Fruit fly (Drosophila melanogaster) whole organism, embryonic: ENCODE data around the gene Pis.
A peak's percentile ranks its signal among the peaks of the same experiment; 100 is the strongest.

Source experiments
- Atf-2 ChIP-seq: fragments of 200-800 bp; sonication (Bioruptor generic); optimal IDR thresholded peaks from 2 replicates; lab custom pipeline; 2016; ENCODE audit warnings: missing biosample characterization, missing genetic modification characterization
- Bgb ChIP-seq: fragments of 200-800 bp; sonication (Bioruptor generic); IDR thresholded peaks from 2 replicates; pipeline ENCODE4 v1.3.6; 2022; ENCODE audit warnings: missing biosample characterization, missing genetic modification characterization; ENCODE audit not compliant: partially characterized antibody
- CG10565 ChIP-seq: fragments of 200-800 bp; sonication (Bioruptor generic); optimal IDR thresholded peaks from 3 replicates; lab custom pipeline; 2016; ENCODE audit warnings: missing biosample characterization, mild to moderate bottlenecking, missing genetic modification characterization
- CG11093 ChIP-seq: fragments of 200-800 bp; sonication (Bioruptor generic); IDR thresholded peaks from 3 replicates; pipeline ENCODE4 v1.3.6; 2022; ENCODE audit warnings: missing biosample characterization, missing genetic modification characterization
- CG11456 ChIP-seq: fragments of 200-800 bp; sonication (Bioruptor generic); IDR thresholded peaks from 3 replicates; pipeline ENCODE4 v1.3.6; 2022; ENCODE audit warnings: missing biosample characterization, missing genetic modification characterization
- CG12236 ChIP-seq: fragments of 200-800 bp; sonication (Bioruptor generic); optimal IDR thresholded peaks from 2 replicates; lab custom pipeline; 2016; ENCODE audit warnings: missing biosample characterization, missing genetic modification characterization
- CG12659 ChIP-seq: fragments of 200-800 bp; sonication (Bioruptor generic); optimal IDR thresholded peaks from 3 replicates; lab custom pipeline; 2017; ENCODE audit warnings: mild to moderate bottlenecking, missing biosample characterization, missing genetic modification reagents, missing genetic modification characterization
- CG15269 ChIP-seq: fragments of 200-800 bp; sonication (Bioruptor generic); optimal IDR thresholded peaks from 2 replicates; lab custom pipeline; 2018; ENCODE audit warnings: missing biosample characterization, mild to moderate bottlenecking, missing genetic modification characterization, moderate library complexity
- CG18011 ChIP-seq: fragments of 200-800 bp; sonication (Bioruptor generic); optimal IDR thresholded peaks from 2 replicates; lab custom pipeline; 2017; ENCODE audit warnings: missing biosample characterization, missing genetic modification characterization, mild to moderate bottlenecking, moderate library complexity, missing genotype
- CG2120 ChIP-seq: fragments of 200-800 bp; sonication (Bioruptor generic); optimal IDR thresholded peaks from 3 replicates; lab custom pipeline; 2016; ENCODE audit warnings: missing biosample characterization, missing genetic modification characterization
- CG2678 ChIP-seq: fragments of 200-800 bp; sonication (Bioruptor generic); optimal IDR thresholded peaks from 3 replicates; lab custom pipeline; 2019; ENCODE audit warnings: missing biosample characterization, mild to moderate bottlenecking, missing genetic modification characterization, moderate library complexity
- CG30431 ChIP-seq: fragments of 200-800 bp; sonication (Bioruptor generic); optimal IDR thresholded peaks from 2 replicates; lab custom pipeline; 2017; ENCODE audit warnings: missing biosample characterization, missing genetic modification characterization
- CG3726 ChIP-seq: fragments of 200-800 bp; sonication (Bioruptor generic); IDR thresholded peaks from 3 replicates; pipeline ENCODE4, ENCODE4 v1.3.6; 2022; ENCODE audit warnings: missing biosample characterization, missing genetic modification characterization
- CG6254 ChIP-seq: fragments of 200-800 bp; sonication (Bioruptor generic); optimal IDR thresholded peaks from 3 replicates; lab custom pipeline; 2017; ENCODE audit warnings: mild to moderate bottlenecking, missing biosample characterization, missing genetic modification reagents, missing genetic modification characterization
- CG7556 ChIP-seq: fragments of 200-800 bp; sonication (Bioruptor generic); optimal IDR thresholded peaks from 2 replicates; lab custom pipeline; 2017; ENCODE audit warnings: missing biosample characterization, mild to moderate bottlenecking, missing genetic modification characterization
- CG8359 ChIP-seq: fragments of 200-800 bp; sonication (Bioruptor generic); optimal IDR thresholded peaks from 2 replicates; lab custom pipeline; 2017; ENCODE audit warnings: missing biosample characterization, mild to moderate bottlenecking, missing genetic modification characterization, borderline replicate concordance
- CG8765 ChIP-seq: fragments of 200-800 bp; sonication (Bioruptor generic); IDR thresholded peaks from 2 replicates; pipeline ENCODE4 v1.3.6; 2022; ENCODE audit warnings: missing biosample characterization, missing genetic modification characterization
- CG8924 ChIP-seq: fragments of 200-800 bp; optimal IDR thresholded peaks from 3 replicates; lab custom pipeline; 2019; ENCODE audit warnings: missing biosample characterization, mild to moderate bottlenecking, missing genetic modification characterization, moderate library complexity
- Dad ChIP-seq: fragments of 200-800 bp; sonication (Bioruptor generic); optimal IDR thresholded peaks from 3 replicates; lab custom pipeline; 2016; ENCODE audit warnings: missing biosample characterization, missing genetic modification characterization
- Dfd ChIP-seq, 2 experiments: fragments of >200 bp; optimal IDR thresholded peaks; 2 replicates each; lab custom pipeline; 2017; ENCODE audit warnings: missing biosample characterization in 2 of 2, missing genetic modification characterization in 2 of 2
- GATAe ChIP-seq: fragments of 200-800 bp; sonication (Bioruptor generic); conservative IDR thresholded peaks from 2 replicates; pipeline ENCODE4 v1.3.6; 2022; ENCODE audit warnings: missing biosample characterization, missing genetic modification characterization
- Hey ChIP-seq: fragments of 200-800 bp; sonication (Bioruptor generic); optimal IDR thresholded peaks from 3 replicates; lab custom pipeline; 2018; ENCODE audit warnings: missing biosample characterization, mild to moderate bottlenecking, missing genetic modification characterization
- Hr3 ChIP-seq: fragments of 200-800 bp; sonication (Bioruptor generic); optimal IDR thresholded peaks from 3 replicates; lab custom pipeline; 2016; ENCODE audit warnings: missing biosample characterization, missing genetic modification characterization
- Nf-YC ChIP-seq: fragments of 200-800 bp; optimal IDR thresholded peaks from 3 replicates; lab custom pipeline; 2019; ENCODE audit warnings: missing biosample characterization, mild to moderate bottlenecking, missing genetic modification characterization, moderate library complexity
- Pdp1 ChIP-seq, 2 experiments: fragments of 200-800 bp; sonication (Bioruptor generic); optimal IDR thresholded peaks; 3 replicates each; lab custom pipeline; 2016; ENCODE audit warnings: missing biosample characterization in 2 of 2, missing genetic modification characterization in 2 of 2, mild to moderate bottlenecking in 1 of 2, moderate library complexity in 1 of 2
- Sry-δ ChIP-seq: fragments of 200-800 bp; sonication (Bioruptor generic); optimal IDR thresholded peaks from 2 replicates; lab custom pipeline; 2016; ENCODE audit warnings: missing biosample characterization, missing genetic modification characterization
- Tbp ChIP-seq: fragments of >200 bp; optimal IDR thresholded peaks from 2 replicates; lab custom pipeline; 2018; ENCODE audit warnings: missing biosample characterization, missing genetic modification characterization
- Xbp1 ChIP-seq: fragments of 200-800 bp; sonication (Bioruptor generic); optimal IDR thresholded peaks from 3 replicates; lab custom pipeline; 2016; ENCODE audit warnings: missing biosample characterization, mild to moderate bottlenecking, missing genetic modification characterization
- abd-A ChIP-seq: fragments of 200-800 bp; sonication (Bioruptor generic); optimal IDR thresholded peaks from 3 replicates; lab custom pipeline; 2019; ENCODE audit warnings: missing biosample characterization, mild to moderate bottlenecking, missing genetic modification characterization, moderate library complexity
- croc ChIP-seq: fragments of 200-800 bp; sonication (Bioruptor generic); conservative IDR thresholded peaks from 3 replicates; pipeline ENCODE4 v1.3.6; 2022; ENCODE audit warnings: missing biosample characterization, missing genetic modification characterization
- ems ChIP-seq: fragments of 200-800 bp; sonication (Bioruptor generic); optimal IDR thresholded peaks from 3 replicates; lab custom pipeline; 2016; ENCODE audit warnings: missing biosample characterization, missing genetic modification characterization
- kay ChIP-seq: fragments of 200-800 bp; sonication (Bioruptor generic); optimal IDR thresholded peaks from 2 replicates; lab custom pipeline; 2016; ENCODE audit warnings: missing biosample characterization, missing genetic modification characterization
- kni ChIP-seq: fragments of 200-800 bp; sonication (Bioruptor generic); optimal IDR thresholded peaks from 3 replicates; lab custom pipeline; 2017; ENCODE audit warnings: mild to moderate bottlenecking, missing biosample characterization, missing genetic modification reagents, missing genetic modification characterization
- lilli ChIP-seq: fragments of 200-800 bp; sonication (Bioruptor generic); optimal IDR thresholded peaks from 3 replicates; lab custom pipeline; 2016; ENCODE audit warnings: missing biosample characterization, missing genetic modification characterization
- mam ChIP-seq: fragments of 200-800 bp; sonication (Bioruptor generic); optimal IDR thresholded peaks from 3 replicates; lab custom pipeline; 2016; ENCODE audit warnings: missing biosample characterization, missing genetic modification characterization
- mirr ChIP-seq: fragments of 200-800 bp; sonication (Bioruptor generic); optimal IDR thresholded peaks from 3 replicates; lab custom pipeline; 2018; ENCODE audit warnings: missing biosample characterization, mild to moderate bottlenecking, missing genetic modification characterization
- odd ChIP-seq: fragments of 200-800 bp; sonication (Bioruptor generic); optimal IDR thresholded peaks from 2 replicates; lab custom pipeline; 2017; ENCODE audit warnings: missing biosample characterization, mild to moderate bottlenecking, missing genetic modification characterization
- otp ChIP-seq: fragments of 200-800 bp; sonication (Bioruptor generic); IDR thresholded peaks from 3 replicates; pipeline ENCODE4, ENCODE4 v1.3.6; 2022; ENCODE audit warnings: missing biosample characterization, missing genetic modification characterization
- pfk ChIP-seq: fragments of 200-800 bp; sonication (Bioruptor generic); optimal IDR thresholded peaks from 2 replicates; lab custom pipeline; 2018; ENCODE audit warnings: missing biosample characterization, mild to moderate bottlenecking, missing genetic modification characterization, moderate library complexity
- pzg ChIP-seq: fragments of 200-800 bp; sonication (Bioruptor generic); optimal IDR thresholded peaks from 3 replicates; lab custom pipeline; 2018; ENCODE audit warnings: missing biosample characterization, mild to moderate bottlenecking, missing genetic modification characterization, moderate library complexity
- sens ChIP-seq: fragments of 200-800 bp; sonication (Bioruptor generic); peaks from one replicate; lab custom pipeline; 2016; ENCODE audit warnings: missing biosample characterization, missing genetic modification characterization
- seq ChIP-seq: fragments of 200-800 bp; sonication (Bioruptor generic); IDR thresholded peaks from 2 replicates; pipeline ENCODE4 v1.3.6; 2022; ENCODE audit warnings: missing biosample characterization, missing genetic modification characterization
- sima ChIP-seq: fragments of 200-800 bp; sonication (Bioruptor generic); optimal IDR thresholded peaks from 2 replicates; lab custom pipeline; 2016; ENCODE audit warnings: missing biosample characterization, missing genetic modification characterization
- sisA ChIP-seq: fragments of 200-800 bp; sonication (Bioruptor generic); IDR thresholded peaks from 2 replicates; pipeline ENCODE4 v1.3.6; 2022; ENCODE audit warnings: missing biosample characterization, missing genetic modification characterization
- sna ChIP-seq: fragments of 200-800 bp; sonication (Bioruptor generic); IDR thresholded peaks from 2 replicates; pipeline ENCODE4 v1.3.6; 2022; ENCODE audit warnings: missing biosample characterization, missing genetic modification characterization; ENCODE audit not compliant: partially characterized antibody
- stwl ChIP-seq: fragments of 200-800 bp; sonication (Bioruptor generic); optimal IDR thresholded peaks from 3 replicates; lab custom pipeline; 2018; ENCODE audit warnings: missing biosample characterization, mild to moderate bottlenecking, missing genetic modification characterization, moderate library complexity
- tio ChIP-seq: fragments of 200-800 bp; sonication (Bioruptor generic); optimal IDR thresholded peaks from 2 replicates; lab custom pipeline; 2017; ENCODE audit warnings: missing biosample characterization, missing genetic modification characterization, inconsistent platforms
- tup ChIP-seq: fragments of 200-800 bp; sonication (Bioruptor generic); optimal IDR thresholded peaks from 2 replicates; lab custom pipeline; 2016; ENCODE audit warnings: missing biosample characterization, mild to moderate bottlenecking, missing genetic modification characterization, moderate library complexity
- wor ChIP-seq: fragments of 200-800 bp; sonication (Bioruptor generic); IDR thresholded peaks from 2 replicates; pipeline ENCODE4 v1.3.6; 2022; ENCODE audit warnings: missing biosample characterization, missing genetic modification characterization
- zf30C ChIP-seq: fragments of 200-800 bp; sonication (Bioruptor generic); optimal IDR thresholded peaks from 3 replicates; lab custom pipeline; 2018; ENCODE audit warnings: missing biosample characterization, mild to moderate bottlenecking, missing genetic modification characterization

The Pis gene

dm6 chrX:15697581-15698208 is 5.9 kb downstream of the Pis start (continued):
- TF ChIP-seq pzg (GFP tag; lab: Kevin White, UChicago) (peak; percentile 39), CG8924 (tag; lab: Kevin White, UChicago) (peak; percentile 92), CG8359 (GFP tag; lab: Kevin White, UChicago) (peak; percentile 82), CG12236 (GFP tag; lab: Kevin White, UChicago) (no peak), abd-A (no peak), CG8765 (GFP tag; lab: Robert Waterston, UW) (peak; percentile 90), Pdp1 (GFP tag; optimal IDR thresholded peaks at IDR 0.05; lab: Kevin White, UChicago) (peak; percentile 69 to 80), CG7556 (GFP tag; lab: Kevin White, UChicago) (peak; percentile 92), Atf-2 (GFP tag; lab: Kevin White, UChicago) (no peak), sens (GFP tag; lab: Kevin White, UChicago) (peak; percentile 83), Nf-YC (tag; lab: Kevin White, UChicago) (peak; percentile 76), lilli (GFP tag; lab: Kevin White, UChicago) (peak; percentile 86), sna (GFP tag; lab: Robert Waterston, UW) (no peak), Hr3 (GFP tag; lab: Kevin White, UChicago) (peak; percentile 90), kay (peak; percentile 77), mirr (GFP tag; lab: Kevin White, UChicago) (peak; percentile 82), ems (GFP tag; lab: Kevin White, UChicago) (peak; percentile 82), otp (peak; percentile 85), wor (GFP tag; lab: Robert Waterston, UW) (peak; percentile 82), CG11093 (GFP tag; lab: Robert Waterston, UW) (peak; percentile 87), CG2120 (peak; percentile 87), zf30C (GFP tag; lab: Kevin White, UChicago) (no peak), Tbp (GFP tag; lab: Kevin White, UChicago) (no peak), kni (GFP tag; lab: Kevin White, UChicago) (no peak), CG12659 (GFP tag; lab: Kevin White, UChicago) (peak; percentile 92), Dad (GFP tag; lab: Kevin White, UChicago) (peak; percentile 53), tio (peak; percentile 76), CG18011 (GFP tag; lab: Kevin White, UChicago) (peak; percentile 76), CG11456 (GFP tag; lab: Robert Waterston, UW) (peak; percentile 93), seq (peak; percentile 88), Hey (tag; lab: Kevin White, UChicago) (peak; percentile 51), sisA (GFP tag; lab: Robert Waterston, UW) (peak; percentile 95), GATAe (peak; percentile 80), CG10565 (GFP tag; lab: Kevin White, UChicago) (peak; percentile 43), CG30431 (GFP tag; lab: Kevin White, UChicago) (peak; percentile 74), stwl (tag; lab: Kevin White, UChicago) (peak; percentile 6), CG6254 (GFP tag; lab: Kevin White, UChicago) (peak; percentile 81), pfk (GFP tag; lab: Kevin White, UChicago) (peak; percentile 34), tup (GFP tag; lab: Kevin White, UChicago) (peak; percentile 82), Dfd (GFP tag; optimal IDR thresholded peaks at IDR 0.05; lab: Kevin White, UChicago) (no peak), Bgb (GFP tag; lab: Robert Waterston, UW) (peak; percentile 19; the same call in 1 of the 2 replicates), croc (GFP tag; lab: Robert Waterston, UW) (peak; percentile 89), CG15269 (tag; lab: Kevin White, UChicago) (peak; percentile 93), mam (GFP tag; lab: Kevin White, UChicago) (peak; percentile 61), Sry-δ (GFP tag; lab: Kevin White, UChicago) (peak; percentile 10), CG2678 (peak; percentile 94), Xbp1 (peak; percentile 93), odd (GFP tag; lab: Kevin White, UChicago) (peak; percentile 77), sima (no peak), CG3726 (GFP tag; lab: Robert Waterston, UW) (peak; percentile 86)
